Fruit fly (Drosophila melanogaster): ENCODE measurements around the gene CG12105.

CG12105 gene

dm6 chr3L:1602064-1602832 lies 13.4 kb downstream of the CG12105 start, which contains the start of gene CG12104 (continued):
- TF ChIP-seq cas (GFP tag; IDR thresholded peaks at IDR 0.05) (no peak), CG10543 (GFP tag; optimal IDR thresholded peaks at IDR 0.05) (peak; percentile 95), CG17359 (tag; optimal IDR thresholded peaks at IDR 0.05) (no peak), CG3847 (GFP tag; IDR thresholded peaks at IDR 0.05) (no peak), Lpt (GFP tag; optimal IDR thresholded peaks at IDR 0.05) (no peak), Ravus (GFP tag; IDR thresholded peaks at IDR 0.05) (no peak), CG4707 (GFP tag; optimal IDR thresholded peaks at IDR 0.05) (no peak), Atf6 (GFP tag; IDR thresholded peaks at IDR 0.05) (no peak)

dm6 chr3L:1592822-1593452 lies 22.7 kb downstream of the CG12105 start:
- TF ChIP-seq D (optimal IDR thresholded peaks at IDR 0.05) (peak; percentile 45), D (GFP tag; optimal IDR thresholded peaks at IDR 0.05) (no peak), bsh (GFP tag; optimal IDR thresholded peaks at IDR 0.05) (peak in 1 of 2 experiments; percentile 14), Nf-YC (tag; optimal IDR thresholded peaks at IDR 0.05) (no peak), vvl (GFP tag; IDR thresholded peaks at IDR 0.05) (peak; percentile 72), CG14014 (GFP tag; IDR thresholded peaks at IDR 0.05) (no peak), CG7372 (GFP tag; IDR thresholded peaks at IDR 0.05) (no peak), Ets65A (GFP tag) (peak; percentile 73), kni (GFP tag; optimal IDR thresholded peaks at IDR 0.05) (peak; percentile 19), mld (GFP tag; IDR thresholded peaks at IDR 0.05; ENCODE audit: partially characterized antibody) (no peak), CHES-1-like (GFP tag; optimal IDR thresholded peaks at IDR 0.05) (no peak), CG17328 (GFP tag; IDR thresholded peaks at IDR 0.05) (no peak), CG3163 (GFP tag; optimal IDR thresholded peaks at IDR 0.05) (peak; percentile 95), CG1832 (GFP tag; optimal IDR thresholded peaks at IDR 0.05) (peak; percentile 5), NC2β (GFP tag; optimal IDR thresholded peaks at IDR 0.05) (no peak), Blimp-1 (GFP tag; optimal IDR thresholded peaks at IDR 0.05) (peak; percentile 95), eyg (GFP tag; optimal IDR thresholded peaks at IDR 0.05) (no peak), emc (GFP tag; optimal IDR thresholded peaks at IDR 0.05) (no peak), Trl (optimal IDR thresholded peaks at IDR 0.05) (peak in 1 of 2 experiments; percentile 86), Trl (GFP tag; optimal IDR thresholded peaks at IDR 0.05) (no peak), CG9437 (GFP tag; optimal IDR thresholded peaks at IDR 0.05) (no peak), CG42726 (GFP tag; IDR thresholded peaks at IDR 0.05; ENCODE audit: partially characterized antibody) (no peak), z (GFP tag; IDR thresholded peaks at IDR 0.05) (peak; percentile 94), wdn (GFP tag; IDR thresholded peaks at IDR 0.05) (no peak), CG8290 (GFP tag; optimal IDR thresholded peaks at IDR 0.05) (no peak), CG8290 (tag; optimal IDR thresholded peaks at IDR 0.05) (peak in 1 of 2 experiments; percentile 78), toy (GFP tag; IDR thresholded peaks at IDR 0.05) (no peak), CG31365 (tag; optimal IDR thresholded peaks at IDR 0.05) (peak; percentile 94), Atf-2 (GFP tag; optimal IDR thresholded peaks at IDR 0.05) (no peak), CG12659 (GFP tag; optimal IDR thresholded peaks at IDR 0.05) (no peak), CG10462 (GFP tag; optimal IDR thresholded peaks at IDR 0.05) (no peak), nom (GFP tag; optimal IDR thresholded peaks at IDR 0.05) (peak; percentile 69), Xbp1 (GFP tag; optimal IDR thresholded peaks at IDR 0.05) (no peak), pros (GFP tag; optimal IDR thresholded peaks at IDR 0.05) (peak; percentile 96), Dfd (GFP tag; optimal IDR thresholded peaks at IDR 0.05) (peak in 1 of 2 experiments; percentile 85), cg (GFP tag; optimal IDR thresholded peaks at IDR 0.05) (no peak), Drgx (GFP tag; IDR thresholded peaks at IDR 0.05) (no peak), Jarid2 (GFP tag; optimal IDR thresholded peaks at IDR 0.05) (peak; percentile 11), CG6765 (GFP tag; optimal IDR thresholded peaks at IDR 0.05) (no peak), CG33557 (GFP tag; optimal IDR thresholded peaks at IDR 0.05) (peak; percentile 7), insv (GFP tag; optimal IDR thresholded peaks at IDR 0.05) (peak in 1 of 2 experiments; percentile 92)
